Worm (Caenorhabditis elegans): Measurements from ENCODE around the gene ZK742.7.
A peak's percentile ranks its signal among the peaks of the same experiment; 100 is the strongest.

ZK742.7 gene

DNA sequence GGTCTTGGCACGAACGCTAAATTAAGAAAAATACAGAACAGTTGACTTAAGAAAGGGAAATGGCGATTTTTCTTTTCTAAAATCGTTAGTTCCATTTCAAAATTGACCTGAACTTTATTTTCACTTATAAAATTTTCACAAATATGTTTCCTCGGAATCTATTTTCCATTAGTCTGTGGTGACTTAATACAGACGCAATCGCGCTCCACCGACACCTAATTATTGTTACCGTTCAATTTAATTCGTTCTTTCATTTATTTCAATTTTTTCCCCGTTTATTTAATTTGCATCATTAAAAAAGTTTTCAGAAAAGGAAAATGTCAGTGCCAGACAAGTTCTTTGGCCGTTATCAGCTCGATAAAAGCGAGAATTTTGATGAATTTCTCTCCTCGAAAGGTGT, 22.1 kb downstream of the ZK742.7 start, which contains the start of gene lbp-4 (continued):
- TF ChIP-seq nhr-76 (tag; optimal IDR thresholded peaks at IDR 0.05) = no peak
- no peak for TF ChIP-seq tbx-8 (GFP tag; optimal IDR thresholded peaks at IDR 0.05)
- TF ChIP-seq nhr-28 (tag; optimal IDR thresholded peaks at IDR 0.05) = no peak
- TF ChIP-seq lsy-2 (tag; optimal IDR thresholded peaks at IDR 0.05) = peak; percentile 20

DNA sequence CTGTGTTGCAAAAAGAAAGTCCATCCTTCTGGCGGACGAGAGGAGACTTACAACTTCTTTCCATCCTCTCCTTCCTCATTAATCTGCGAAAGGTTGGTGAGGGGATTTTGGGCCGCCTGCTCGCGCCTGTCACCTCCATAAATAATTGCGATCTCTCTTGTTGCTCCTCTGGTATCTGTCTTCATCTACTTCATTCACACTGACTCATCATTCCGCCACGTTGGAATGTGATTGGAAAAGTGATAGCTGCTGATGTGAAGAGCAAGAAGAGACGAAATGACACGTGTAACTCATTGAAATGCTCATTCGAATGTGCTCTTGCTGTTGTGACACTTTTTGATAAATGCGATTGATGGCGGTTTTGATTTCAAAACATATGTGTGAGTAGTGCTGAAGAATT, 24.5 kb downstream of the ZK742.7 start:
- TF ChIP-seq unc-120 (tag; optimal IDR thresholded peaks at IDR 0.05; ENCODE audit: poor library complexity, severe bottlenecking) = peak; percentile 92
- TF ChIP-seq M03D4.4 (tag; optimal IDR thresholded peaks at IDR 0.05) = peak; percentile 45
- TF ChIP-seq hlh-1 (tag; optimal IDR thresholded peaks at IDR 0.05) = peak; percentile 99
- TF ChIP-seq unc-62 (GFP tag; optimal IDR thresholded peaks at IDR 0.05) = peak; percentile 99
- no peak for TF ChIP-seq ham-2 (GFP tag; optimal IDR thresholded peaks at IDR 0.05)
- no peak for TF ChIP-seq flh-1 (GFP tag; optimal IDR thresholded peaks at IDR 0.05)
- TF ChIP-seq mab-5 (tag; optimal IDR thresholded peaks at IDR 0.05) = peak; percentile 68
- TF ChIP-seq nhr-237 (tag; optimal IDR thresholded peaks at IDR 0.05) = no peak
- TF ChIP-seq elt-3 (tag; optimal IDR thresholded peaks at IDR 0.05) = no peak

DNA sequence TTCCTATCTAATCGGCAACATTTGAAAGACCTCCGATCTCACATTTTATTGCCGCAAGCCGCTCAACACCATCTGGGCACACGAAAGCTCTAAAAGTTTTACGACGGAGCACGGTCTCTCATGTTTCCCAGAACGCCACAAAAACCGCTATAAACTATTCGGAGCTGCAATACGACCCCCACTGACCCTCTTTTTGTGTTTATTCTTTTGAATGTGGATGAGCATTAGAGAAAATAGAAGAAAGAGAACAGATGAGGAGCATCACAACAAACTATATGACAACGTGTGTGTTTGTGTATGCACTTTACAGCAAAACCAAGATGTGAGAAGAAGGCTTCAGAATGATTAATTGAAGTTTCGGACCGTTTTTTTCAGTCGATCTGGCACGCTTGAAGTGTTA, 26.0 kb downstream of the ZK742.7 start:
- no peak for TF ChIP-seq pha-4 (tag; optimal IDR thresholded peaks at IDR 0.05)
- TF ChIP-seq unc-62 (GFP tag; optimal IDR thresholded peaks at IDR 0.05) = peak; percentile 29
- no peak for TF ChIP-seq zip-8 (tag; optimal IDR thresholded peaks at IDR 0.05)
- peak; percentile 47 for TF ChIP-seq hlh-1 (tag; optimal IDR thresholded peaks at IDR 0.05)
- no peak for TF ChIP-seq nhr-237 (tag; optimal IDR thresholded peaks at IDR 0.05)
- TF ChIP-seq ceh-39 (tag; optimal IDR thresholded peaks at IDR 0.05) = no peak
- no peak for TF ChIP-seq nhr-28 (tag; optimal IDR thresholded peaks at IDR 0.05)
- TF ChIP-seq nhr-76 (tag; optimal IDR thresholded peaks at IDR 0.05) = no peak
- no peak for TF ChIP-seq nhr-2 (tag; optimal IDR thresholded peaks at IDR 0.05)

DNA sequence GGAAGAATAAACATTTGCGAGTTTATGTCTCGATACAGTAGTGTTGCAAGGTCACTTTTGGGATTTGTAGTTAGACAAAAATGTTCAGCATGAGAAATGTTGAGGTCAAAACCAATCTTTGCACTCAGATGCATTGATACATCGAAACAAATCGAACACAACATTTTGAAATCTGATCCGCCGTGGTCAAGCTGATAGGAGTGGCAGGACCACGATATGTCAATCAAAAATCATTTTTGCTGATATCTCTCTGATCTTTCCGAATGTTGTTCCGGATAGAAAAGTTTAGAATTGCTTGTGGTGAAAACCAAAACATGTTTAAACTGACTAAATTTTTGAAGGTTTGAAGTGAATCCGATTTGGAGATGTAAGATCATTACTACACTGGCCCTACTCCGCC, 27.7 kb downstream of the ZK742.7 start:
- peak; percentile 73 for TF ChIP-seq unc-62 (GFP tag; optimal IDR thresholded peaks at IDR 0.05)
- TF ChIP-seq ceh-83 (GFP tag; optimal IDR thresholded peaks at IDR 0.05) = no peak

ce11 chrV:7826362-7826761, 28.2 kb downstream of the ZK742.7 start:
- TF ChIP-seq hlh-1 (tag; optimal IDR thresholded peaks at IDR 0.05) (peak; percentile 68), bed-3 (GFP tag; optimal IDR thresholded peaks at IDR 0.05) (no peak), mls-2 (tag; optimal IDR thresholded peaks at IDR 0.05) (no peak), ceh-83 (GFP tag; optimal IDR thresholded peaks at IDR 0.05) (no peak), nhr-28 (tag; optimal IDR thresholded peaks at IDR 0.05) (no peak), cnd-1 (tag; optimal IDR thresholded peaks at IDR 0.05) (no peak), unc-120 (tag; optimal IDR thresholded peaks at IDR 0.05; ENCODE audit: poor library complexity, severe bottlenecking) (no peak), ces-1 (GFP tag; optimal IDR thresholded peaks at IDR 0.05) (no peak), lsy-2 (tag; optimal IDR thresholded peaks at IDR 0.05) (no peak), tbx-8 (GFP tag; optimal IDR thresholded peaks at IDR 0.05) (no peak), unc-62 (GFP tag; optimal IDR thresholded peaks at IDR 0.05) (peak; percentile 37), pha-4 (tag; optimal IDR thresholded peaks at IDR 0.05) (no peak), M03D4.4 (tag; optimal IDR thresholded peaks at IDR 0.05) (no peak), sem-2 (GFP tag; optimal IDR thresholded peaks at IDR 0.05) (no peak), sptf-1 (tag; optimal IDR thresholded peaks at IDR 0.05) (no peak), lin-13 (tag; optimal IDR thresholded peaks at IDR 0.05) (no peak)

ce11 chrV:7826917-7827316, 28.7 kb downstream of the ZK742.7 start, which contains the start of gene mig-6:
TSS of gene mig-6 (plus strand) at chrV:7827217.
- TF ChIP-seq pha-4 (tag; optimal IDR thresholded peaks at IDR 0.05) (no peak), elt-1 (tag; optimal IDR thresholded peaks at IDR 0.05; ENCODE audit: borderline replicate concordance, insufficient read depth) (no peak), unc-120 (tag; optimal IDR thresholded peaks at IDR 0.05; ENCODE audit: poor library complexity, severe bottlenecking) (no peak), lin-13 (tag; optimal IDR thresholded peaks at IDR 0.05) (no peak), nhr-76 (tag; optimal IDR thresholded peaks at IDR 0.05) (no peak), mls-2 (tag; optimal IDR thresholded peaks at IDR 0.05) (no peak)

ce11 chrV:7830952-7831351, 32.8 kb downstream of the ZK742.7 start:
- no peak for TF ChIP-seq lin-13 (tag; optimal IDR thresholded peaks at IDR 0.05)
- TF ChIP-seq nhr-12 (tag; optimal IDR thresholded peaks at IDR 0.05) = no peak
- no peak for TF ChIP-seq snpc-4 (tag; optimal IDR thresholded peaks at IDR 0.05)
- TF ChIP-seq unc-62 (GFP tag; optimal IDR thresholded peaks at IDR 0.05) = no peak
- no peak for TF ChIP-seq nhr-2 (tag; optimal IDR thresholded peaks at IDR 0.05)
- TF ChIP-seq flh-1 (GFP tag; optimal IDR thresholded peaks at IDR 0.05) = no peak
- no peak for TF ChIP-seq ceh-83 (GFP tag; optimal IDR thresholded peaks at IDR 0.05)
- no peak for TF ChIP-seq zip-8 (tag; optimal IDR thresholded peaks at IDR 0.05)
- no peak for TF ChIP-seq lin-32 (GFP tag; optimal IDR thresholded peaks at IDR 0.05)
- no peak for TF ChIP-seq nhr-28 (tag; optimal IDR thresholded peaks at IDR 0.05)
- no peak for TF ChIP-seq unc-120 (tag; optimal IDR thresholded peaks at IDR 0.05; ENCODE audit: poor library complexity, severe bottlenecking)
- TF ChIP-seq unc-39 (tag; optimal IDR thresholded peaks at IDR 0.05) = no peak
- no peak for TF ChIP-seq mep-1 (tag; optimal IDR thresholded peaks at IDR 0.05)
- TF ChIP-seq sem-2 (GFP tag; optimal IDR thresholded peaks at IDR 0.05) = no peak
- TF ChIP-seq mls-2 (tag; optimal IDR thresholded peaks at IDR 0.05) = no peak
- TF ChIP-seq drap-1 (GFP tag; optimal IDR thresholded peaks at IDR 0.05) = no peak
- TF ChIP-seq hlh-1 (tag; optimal IDR thresholded peaks at IDR 0.05) = no peak
- TF ChIP-seq pha-4 (tag; optimal IDR thresholded peaks at IDR 0.05) = no peak
- TF ChIP-seq elt-3 (tag; optimal IDR thresholded peaks at IDR 0.05) = no peak
- no peak for TF ChIP-seq cnd-1 (tag; optimal IDR thresholded peaks at IDR 0.05)
